Worm (Caenorhabditis elegans) whole organism, early embryonic: ENCODE measurements around the gene lido-7.

Experiments used
- B0310.2 ChIP-seq: sonication (generic microtip); optimal IDR thresholded peaks from 2 replicates; lab custom pipeline; 2016; ENCODE audit warnings: mild to moderate bottlenecking, missing genetic modification characterization, missing compliant biosample characterization
- F13C5.2 ChIP-seq: sonication (generic microtip); optimal IDR thresholded peaks from 2 replicates; lab custom pipeline; 2017; ENCODE audit warnings: mild to moderate bottlenecking, missing genetic modification characterization, inconsistent platforms, missing compliant biosample characterization
- aly-1 ChIP-seq: sonication (generic microtip); optimal IDR thresholded peaks from 2 replicates; lab custom pipeline; 2016; ENCODE audit warnings: missing genetic modification characterization, missing compliant biosample characterization
- ama-1 ChIP-seq: fragments of 150-350 bp; optimal IDR thresholded peaks from 2 replicates; lab custom pipeline; 2014
- ceh-13 ChIP-seq: fragments of 200-800 bp; sonication (Bioruptor generic); optimal IDR thresholded peaks from 2 replicates; lab custom pipeline; 2018; ENCODE audit warnings: mild to moderate bottlenecking, missing genetic modification characterization, missing compliant biosample characterization
- ceh-36 ChIP-seq: sonication (generic microtip); optimal IDR thresholded peaks from 2 replicates; lab custom pipeline; 2016; ENCODE audit warnings: missing genetic modification characterization, inconsistent platforms, missing compliant biosample characterization
- ets-7 ChIP-seq: sonication (generic microtip); optimal IDR thresholded peaks from 2 replicates; lab custom pipeline; 2016; ENCODE audit warnings: missing genotype, missing genetic modification characterization, missing compliant biosample characterization
- flt-1 ChIP-seq: fragments of 200-800 bp; sonication (Bioruptor generic); IDR thresholded peaks from 2 replicates; pipeline ENCODE4 v1.3.6; 2022; ENCODE audit warnings: missing genetic modification characterization, missing compliant biosample characterization
- hmbx-1 ChIP-seq: sonication (generic microtip); optimal IDR thresholded peaks from 2 replicates; lab custom pipeline; 2016; ENCODE audit warnings: mild to moderate bottlenecking, missing genetic modification characterization, missing compliant biosample characterization
- hmg-4 ChIP-seq: fragments of 200-800 bp; sonication (Bioruptor generic); optimal IDR thresholded peaks from 2 replicates; lab custom pipeline; 2018; ENCODE audit warnings: mild to moderate bottlenecking, missing genetic modification characterization, missing compliant biosample characterization
- hnd-1 ChIP-seq: sonication (generic microtip); optimal IDR thresholded peaks from 2 replicates; lab custom pipeline; 2016; ENCODE audit warnings: missing genetic modification characterization, missing compliant biosample characterization
- pes-1 ChIP-seq: fragments of 200-800 bp; sonication (Bioruptor generic); IDR thresholded peaks from 2 replicates; pipeline ENCODE4 v1.3.6; 2022; ENCODE audit warnings: missing genetic modification reagents, missing genetic modification characterization, missing compliant biosample characterization
- scrt-1 ChIP-seq: fragments of 200-800 bp; sonication (Bioruptor generic); IDR thresholded peaks from 2 replicates; pipeline ENCODE4 v1.3.6; 2022; ENCODE audit warnings: missing genetic modification characterization, missing compliant biosample characterization
- sea-1 ChIP-seq: fragments of 200-800 bp; sonication (Bioruptor generic); conservative IDR thresholded peaks from 2 replicates; pipeline ENCODE4 v1.3.6; 2022; ENCODE audit warnings: missing genetic modification characterization, missing compliant biosample characterization
- tbx-11 ChIP-seq: fragments of 200-800 bp; sonication (Bioruptor generic); IDR thresholded peaks from 2 replicates; pipeline ENCODE4 v1.3.6; 2022; ENCODE audit warnings: missing genetic modification characterization, missing compliant biosample characterization
- tbx-37 ChIP-seq: fragments of 200-800 bp; sonication (Bioruptor generic); conservative IDR thresholded peaks from 2 replicates; pipeline ENCODE4 v1.3.6; 2022; ENCODE audit warnings: missing genetic modification reagents, missing genetic modification characterization, missing compliant biosample characterization
- tra-4 ChIP-seq: sonication (generic microtip); optimal IDR thresholded peaks from 2 replicates; lab custom pipeline; 2017; ENCODE audit warnings: missing genetic modification characterization, missing compliant biosample characterization

The lido-7 gene

ce11 chrII:3005499-3005898, 17.4 kb downstream of the lido-7 start, which contains the start of gene lido-12:
TSS of gene lido-12 (plus strand) at chrII:3005799.
- TF ChIP-seq ceh-13 (GFP tag; lab: Kevin White, UChicago) (no peak), pes-1 (GFP tag; lab: Robert Waterston, UW) (no peak), hmg-4 (GFP tag; lab: Kevin White, UChicago) (no peak), tbx-11 (GFP tag; lab: Robert Waterston, UW) (no peak), hnd-1 (tag; lab: Kevin White, UChicago) (no peak), flt-1 (GFP tag; lab: Robert Waterston, UW) (no peak), hmbx-1 (no peak), B0310.2 (tag; lab: Kevin White, UChicago) (no peak), ceh-36 (no peak), aly-1 (tag; lab: Kevin White, UChicago) (no peak), tra-4 (no peak), F13C5.2 (tag; lab: Kevin White, UChicago) (no peak), tbx-37 (GFP tag; lab: Robert Waterston, UW) (no peak), sea-1 (no peak), ets-7 (no peak), ama-1 (lab: Kevin White, UChicago) (no peak), scrt-1 (GFP tag; lab: Robert Waterston, UW) (no peak)

ce11 chrII:3008400-3008799, 20.3 kb downstream of the lido-7 start, which contains the start of gene sdz-5:
TSS of gene sdz-5 (plus strand) at chrII:3008700.
- TF ChIP-seq F13C5.2 (tag; lab: Kevin White, UChicago) = no peak
- no peak for TF ChIP-seq ceh-13 (GFP tag; lab: Kevin White, UChicago)
- TF ChIP-seq ceh-36 = no peak
- TF ChIP-seq hmbx-1 = no peak
- TF ChIP-seq tra-4 = no peak
- TF ChIP-seq flt-1 (GFP tag; lab: Robert Waterston, UW) = no peak
- no peak for TF ChIP-seq aly-1 (tag; lab: Kevin White, UChicago)
- no peak for TF ChIP-seq pes-1 (GFP tag; lab: Robert Waterston, UW)
- no peak for TF ChIP-seq hnd-1 (tag; lab: Kevin White, UChicago)
- no peak for TF ChIP-seq tbx-37 (GFP tag; lab: Robert Waterston, UW)
- no peak for TF ChIP-seq B0310.2 (tag; lab: Kevin White, UChicago)
- no peak for TF ChIP-seq ama-1 (lab: Kevin White, UChicago)
- TF ChIP-seq sea-1 = no peak
- TF ChIP-seq scrt-1 (GFP tag; lab: Robert Waterston, UW) = no peak
- no peak for TF ChIP-seq tbx-11 (GFP tag; lab: Robert Waterston, UW)
- TF ChIP-seq hmg-4 (GFP tag; lab: Kevin White, UChicago) = no peak
- no peak for TF ChIP-seq ets-7

DNA sequence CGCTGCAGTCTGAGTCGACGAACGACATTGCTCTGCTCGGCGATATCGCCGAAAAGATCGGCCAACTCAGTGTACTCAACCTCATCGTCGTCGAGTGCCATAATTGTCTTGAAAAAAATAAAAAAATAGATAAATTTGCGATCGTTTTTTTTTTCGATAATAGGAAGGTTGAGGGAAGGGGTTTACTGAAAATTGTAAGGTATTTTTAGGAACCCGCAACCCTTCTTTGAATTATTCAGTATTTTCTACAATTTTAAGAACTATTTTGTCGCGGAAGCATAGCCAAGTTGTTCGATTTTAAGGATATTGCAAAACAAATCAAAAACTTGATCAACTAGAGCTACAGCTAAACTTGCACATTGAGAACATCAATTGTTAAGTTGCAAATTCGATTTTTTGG, 24.0 kb downstream of the lido-7 start, which contains the start of gene C41H7.9:
Gene C41H7.9, minus strand, starts transcription at position 101 of the 400 bp plus-strand sequence.
- TF ChIP-seq tbx-37 (GFP tag; lab: Robert Waterston, UW) (no peak), sea-1 (no peak)

DNA sequence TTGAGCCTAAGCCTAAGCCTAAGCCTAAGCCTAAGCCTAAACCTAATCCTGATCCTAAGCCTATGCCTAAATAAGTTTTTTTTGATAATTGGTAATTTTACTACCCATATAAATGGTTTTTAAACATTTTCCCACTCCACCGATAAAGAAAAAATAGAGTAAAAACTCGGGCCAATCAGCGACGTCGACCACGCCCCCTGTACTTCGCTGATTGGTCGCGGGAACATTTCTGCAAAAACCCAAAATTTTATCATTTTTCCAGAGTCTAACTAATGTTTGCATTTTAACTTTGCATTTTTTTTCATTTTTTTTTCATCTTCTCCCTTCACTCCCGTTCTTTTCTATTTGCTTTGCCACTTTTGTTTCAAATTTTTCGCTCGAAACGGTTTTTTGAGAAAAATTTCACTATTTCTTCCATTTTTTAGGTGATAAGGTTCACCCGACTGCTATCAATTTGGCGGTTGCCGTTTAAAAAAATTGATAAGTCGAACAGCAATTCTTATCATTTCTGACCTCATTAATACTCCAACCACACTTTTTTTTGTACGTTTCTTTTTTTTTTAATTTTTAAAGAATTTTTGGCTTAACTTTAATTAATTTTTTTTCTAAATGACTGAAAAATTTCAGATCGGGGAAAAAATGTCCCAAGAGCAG, 26.2 kb downstream of the lido-7 start, which contains the start of gene C41H7.2:
Gene C41H7.2, plus strand, starts transcription at position 622 of the 654 bp plus-strand sequence.
- no peak for TF ChIP-seq ceh-36
- TF ChIP-seq flt-1 (GFP tag; lab: Robert Waterston, UW) = no peak
- TF ChIP-seq hnd-1 (tag; lab: Kevin White, UChicago) = no peak
- no peak for TF ChIP-seq ceh-13 (GFP tag; lab: Kevin White, UChicago)
- no peak for TF ChIP-seq scrt-1 (GFP tag; lab: Robert Waterston, UW)
- no peak for TF ChIP-seq hmg-4 (GFP tag; lab: Kevin White, UChicago)
- TF ChIP-seq sea-1 = no peak
- no peak for TF ChIP-seq aly-1 (tag; lab: Kevin White, UChicago)
- TF ChIP-seq ets-7 = no peak
- TF ChIP-seq hmbx-1 = no peak
- no peak for TF ChIP-seq pes-1 (GFP tag; lab: Robert Waterston, UW)
- no peak for TF ChIP-seq tbx-37 (GFP tag; lab: Robert Waterston, UW)
- no peak for TF ChIP-seq tra-4
- TF ChIP-seq tbx-11 (GFP tag; lab: Robert Waterston, UW) = no peak
- TF ChIP-seq ama-1 (lab: Kevin White, UChicago) = no peak
- TF ChIP-seq B0310.2 (tag; lab: Kevin White, UChicago) = no peak

DNA sequence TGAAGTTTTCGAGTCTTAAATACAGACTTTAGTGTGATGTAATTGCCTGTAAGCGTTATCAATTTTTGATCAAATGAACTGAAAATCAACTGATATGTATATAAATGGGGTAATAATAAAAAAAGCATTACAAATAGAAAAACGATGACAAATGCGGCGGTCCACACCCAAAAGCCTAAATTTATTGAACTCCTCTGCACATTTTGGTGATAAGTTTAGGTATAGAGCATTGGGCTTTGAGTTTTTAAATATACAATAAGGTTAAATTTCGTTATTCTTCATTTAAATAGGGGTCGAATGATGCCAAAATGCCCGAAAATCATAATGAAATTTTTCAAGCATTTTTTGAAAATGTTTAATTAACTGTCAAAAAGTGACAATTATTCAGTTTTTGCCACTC, 31.7 kb downstream of the lido-7 start, which contains the start of gene clec-3:
Gene clec-3, minus strand, starts transcription at position 101 of the 400 bp plus-strand sequence.
- TF ChIP-seq ceh-13 (GFP tag; lab: Kevin White, UChicago) = no peak
- TF ChIP-seq sea-1 = no peak
- no peak for TF ChIP-seq pes-1 (GFP tag; lab: Robert Waterston, UW)
- TF ChIP-seq tbx-37 (GFP tag; lab: Robert Waterston, UW) = no peak
- no peak for TF ChIP-seq scrt-1 (GFP tag; lab: Robert Waterston, UW)
- TF ChIP-seq tra-4 = no peak
- no peak for TF ChIP-seq hmg-4 (GFP tag; lab: Kevin White, UChicago)
- TF ChIP-seq flt-1 (GFP tag; lab: Robert Waterston, UW) = no peak
- no peak for TF ChIP-seq ama-1 (lab: Kevin White, UChicago)
- TF ChIP-seq aly-1 (tag; lab: Kevin White, UChicago) = no peak
- TF ChIP-seq hnd-1 (tag; lab: Kevin White, UChicago) = no peak
- TF ChIP-seq tbx-11 (GFP tag; lab: Robert Waterston, UW) = no peak
- no peak for TF ChIP-seq ceh-36
- TF ChIP-seq ets-7 = no peak
- no peak for TF ChIP-seq hmbx-1
- no peak for TF ChIP-seq B0310.2 (tag; lab: Kevin White, UChicago)
- no peak for TF ChIP-seq F13C5.2 (tag; lab: Kevin White, UChicago)

DNA sequence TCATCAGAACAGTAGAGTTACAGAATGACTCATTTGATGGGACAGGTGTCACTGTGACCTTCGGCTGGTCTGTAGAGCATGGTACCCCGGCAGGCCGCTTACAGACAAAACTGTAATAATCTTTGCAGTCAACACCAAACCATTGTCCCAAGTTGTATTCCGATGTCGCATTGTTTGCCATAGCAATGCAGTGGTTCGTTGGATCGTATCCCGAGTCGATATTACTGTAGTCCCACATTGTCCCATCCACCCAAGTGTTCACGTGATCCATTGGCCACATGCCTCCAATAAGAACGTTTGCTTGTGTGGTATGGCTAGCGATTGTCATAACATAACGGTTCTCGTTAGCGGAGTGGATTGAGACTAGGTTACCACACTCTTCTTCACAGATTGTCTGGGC, 32.8 kb downstream of the lido-7 start:
- TF ChIP-seq tra-4 (no peak), sea-1 (no peak), hmbx-1 (no peak), ama-1 (lab: Kevin White, UChicago) (no peak), aly-1 (tag; lab: Kevin White, UChicago) (no peak), tbx-11 (GFP tag; lab: Robert Waterston, UW) (no peak), flt-1 (GFP tag; lab: Robert Waterston, UW) (no peak), ceh-13 (GFP tag; lab: Kevin White, UChicago) (no peak), B0310.2 (tag; lab: Kevin White, UChicago) (no peak), hnd-1 (tag; lab: Kevin White, UChicago) (no peak), tbx-37 (GFP tag; lab: Robert Waterston, UW) (no peak), F13C5.2 (tag; lab: Kevin White, UChicago) (no peak), ceh-36 (no peak), scrt-1 (GFP tag; lab: Robert Waterston, UW) (no peak)
